Fruit fly (Drosophila melanogaster) whole organism: ENCODE data around the gene mei-218.

ENCODE experiments used
- CG8478 ChIP-seq: fragments of >200 bp; optimal IDR thresholded peaks from 2 replicates; lab custom pipeline; 2018; ENCODE audit warnings: inconsistent platforms
- EcR ChIP-seq, 2 experiments: fragments of >200 bp; optimal IDR thresholded peaks; 2 replicates each; lab custom pipeline; 2017; ENCODE audit warnings: missing biosample characterization in 2 of 2, missing genetic modification characterization in 2 of 2, missing genetic modification reagents in 2 of 2
- pan ChIP-seq: fragments of >200 bp; optimal IDR thresholded peaks from 2 replicates; lab custom pipeline; 2017
- psq ChIP-seq: fragments of >200 bp; optimal IDR thresholded peaks from 2 replicates; lab custom pipeline; 2017
- usp ChIP-seq: fragments of >200 bp; optimal IDR thresholded peaks from 2 replicates; lab custom pipeline; 2017; ENCODE audit warnings: missing biosample characterization, missing genetic modification characterization, mixed read lengths

DNA sequence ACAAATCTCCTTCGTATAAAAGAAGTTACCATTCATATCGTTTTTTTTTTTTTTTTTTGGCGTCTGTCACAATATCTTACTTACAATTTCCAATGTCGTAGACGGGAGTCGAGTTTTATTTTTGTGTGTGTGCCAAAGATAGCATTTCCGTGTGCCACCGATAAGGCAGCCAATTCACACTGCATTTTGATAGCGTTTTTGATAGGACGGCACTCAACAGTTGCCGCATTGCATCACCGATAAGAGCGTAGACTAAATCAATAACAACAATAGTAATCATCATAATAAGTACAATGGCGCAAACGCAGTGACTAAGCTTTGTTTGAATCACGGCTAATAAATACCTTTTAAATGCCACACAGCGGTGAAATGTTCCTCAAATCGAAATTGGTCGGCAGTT, 43.6 kb upstream of the mei-218 start:
- TF ChIP-seq EcR (GFP tag; optimal IDR thresholded peaks at IDR 0.05; lab: Kevin White, UChicago) (no peak), psq (no peak), pan (lab: Kevin White, UChicago) (no peak), usp (no peak), CG8478 (lab: Kevin White, UChicago) (no peak)
